Fruit fly (Drosophila melanogaster) whole organism, embryonic: ENCODE data around the gene euc.

Experiments used
- Abd-B ChIP-seq: fragments of 200-800 bp; sonication (Bioruptor generic); optimal IDR thresholded peaks from 2 replicates; lab custom pipeline; 2018; ENCODE audit warnings: missing biosample characterization, mild to moderate bottlenecking, missing genetic modification characterization, moderate library complexity
- Antp ChIP-seq: fragments of 200-800 bp; sonication (Bioruptor generic); optimal IDR thresholded peaks from 3 replicates; lab custom pipeline; 2016; ENCODE audit warnings: missing biosample characterization, missing genetic modification characterization
- CG11093 ChIP-seq: fragments of 200-800 bp; sonication (Bioruptor generic); IDR thresholded peaks from 3 replicates; pipeline ENCODE4 v1.3.6; 2022; ENCODE audit warnings: missing biosample characterization, missing genetic modification characterization
- CG11398 ChIP-seq: fragments of 200-800 bp; sonication (Bioruptor generic); optimal IDR thresholded peaks from 2 replicates; lab custom pipeline; 2016; ENCODE audit warnings: missing biosample characterization, missing genetic modification characterization
- CG11560 ChIP-seq: fragments of 200-800 bp; sonication (Bioruptor generic); IDR thresholded peaks from 3 replicates; pipeline ENCODE4 v1.3.6; 2022; ENCODE audit warnings: missing biosample characterization, missing genetic modification characterization
- CG14860 ChIP-seq: fragments of 200-800 bp; sonication (Bioruptor generic); IDR thresholded peaks from 3 replicates; pipeline ENCODE4 v1.3.6; 2022; ENCODE audit warnings: missing biosample characterization, missing genetic modification characterization; ENCODE audit not compliant: partially characterized antibody
- CG1603 ChIP-seq: fragments of 200-800 bp; sonication (Bioruptor generic); optimal IDR thresholded peaks from 2 replicates; lab custom pipeline; 2019; ENCODE audit warnings: missing biosample characterization, mild to moderate bottlenecking, missing genetic modification characterization, moderate library complexity
- CG17385 ChIP-seq: fragments of 200-800 bp; sonication (Bioruptor generic); optimal IDR thresholded peaks from 3 replicates; lab custom pipeline; 2018; ENCODE audit warnings: missing biosample characterization, mild to moderate bottlenecking, missing genetic modification characterization
- CG17612 ChIP-seq: fragments of 200-800 bp; sonication (Bioruptor generic); IDR thresholded peaks from 2 replicates; pipeline ENCODE4 v1.3.6; 2022; ENCODE audit warnings: missing biosample characterization, missing genetic modification characterization
- CG18764 ChIP-seq: fragments of 200-800 bp; sonication (Bioruptor generic); optimal IDR thresholded peaks from 3 replicates; lab custom pipeline; 2016; ENCODE audit warnings: missing biosample characterization, missing genetic modification characterization
- CG2199 ChIP-seq: fragments of 200-800 bp; sonication (Bioruptor generic); IDR thresholded peaks from 3 replicates; pipeline ENCODE4 v1.3.6; 2022; ENCODE audit warnings: missing biosample characterization, missing genetic modification characterization
- CG31224 ChIP-seq: fragments of 200-800 bp; sonication (Bioruptor generic); IDR thresholded peaks from 2 replicates; pipeline ENCODE4 v1.3.6; 2022; ENCODE audit warnings: missing biosample characterization, missing genetic modification characterization
- CG34376 ChIP-seq: fragments of 200-800 bp; sonication (Bioruptor generic); optimal IDR thresholded peaks from 2 replicates; lab custom pipeline; 2018; ENCODE audit warnings: missing biosample characterization, mild to moderate bottlenecking, missing genetic modification characterization
- CG4424 ChIP-seq: fragments of 200-800 bp; sonication (Bioruptor generic); optimal IDR thresholded peaks from 3 replicates; lab custom pipeline; 2016; ENCODE audit warnings: missing biosample characterization, missing genetic modification characterization
- CG4617 ChIP-seq: fragments of 200-800 bp; sonication (Bioruptor generic); optimal IDR thresholded peaks from 3 replicates; lab custom pipeline; 2016; ENCODE audit warnings: missing biosample characterization, missing genetic modification characterization, borderline replicate concordance
- CG4730 ChIP-seq: fragments of 200-800 bp; sonication (Bioruptor generic); IDR thresholded peaks from 2 replicates; pipeline ENCODE4 v1.3.6; 2022; ENCODE audit warnings: missing biosample characterization, missing genetic modification characterization
- CG9727 ChIP-seq: fragments of 200-800 bp; sonication (Bioruptor generic); optimal IDR thresholded peaks from 3 replicates; lab custom pipeline; 2017; ENCODE audit warnings: missing biosample characterization, mild to moderate bottlenecking, missing genetic modification characterization
- Dp ChIP-seq: fragments of 200-800 bp; sonication (Bioruptor generic); optimal IDR thresholded peaks from 2 replicates; lab custom pipeline; 2018; ENCODE audit warnings: missing biosample characterization, mild to moderate bottlenecking, missing genetic modification characterization, moderate library complexity
- HLH54F ChIP-seq: fragments of 200-800 bp; sonication (Bioruptor generic); optimal IDR thresholded peaks from 3 replicates; lab custom pipeline; 2016; ENCODE audit warnings: missing biosample characterization, missing genetic modification characterization
- HmgD ChIP-seq: fragments of 200-800 bp; sonication (Bioruptor generic); optimal IDR thresholded peaks from 3 replicates; lab custom pipeline; 2016; ENCODE audit warnings: missing biosample characterization, missing genetic modification characterization
- Hr78 ChIP-seq, 2 experiments: fragments of 200-800 bp in 1 of 2; fragments of >200 bp in 1 of 2; sonication (Bioruptor generic) in 1 of 2; optimal IDR thresholded peaks; 2 replicates each; lab custom pipeline; 2017 to 2019; ENCODE audit warnings: missing biosample characterization in 2 of 2, missing genetic modification characterization in 2 of 2, mild to moderate bottlenecking in 1 of 2, moderate library complexity in 1 of 2
- MESR4 ChIP-seq: fragments of 200-800 bp; sonication (Bioruptor generic); optimal IDR thresholded peaks from 2 replicates; lab custom pipeline; 2018; ENCODE audit warnings: missing biosample characterization, mild to moderate bottlenecking, missing genetic modification characterization, moderate library complexity
- MTF-1 ChIP-seq: fragments of 200-800 bp; sonication (Bioruptor generic); optimal IDR thresholded peaks from 2 replicates; lab custom pipeline; 2018; ENCODE audit warnings: missing biosample characterization, mild to moderate bottlenecking, missing genetic modification characterization, borderline replicate concordance
- NC2α ChIP-seq: fragments of 200-800 bp; sonication (Bioruptor generic); optimal IDR thresholded peaks from 2 replicates; lab custom pipeline; 2016; ENCODE audit warnings: missing biosample characterization, missing genetic modification characterization
- NK7.1 ChIP-seq: fragments of 200-800 bp; sonication (Bioruptor generic); optimal IDR thresholded peaks from 3 replicates; lab custom pipeline; 2016; ENCODE audit warnings: missing biosample characterization, missing genetic modification characterization
- Nf-YA ChIP-seq: fragments of 200-800 bp; sonication (Bioruptor generic); IDR thresholded peaks from 2 replicates; pipeline ENCODE4 v1.3.6; 2022; ENCODE audit warnings: missing biosample characterization, missing genetic modification characterization
- Nf-YB ChIP-seq: fragments of 200-800 bp; sonication (Bioruptor generic); optimal IDR thresholded peaks from 3 replicates; lab custom pipeline; 2019; ENCODE audit warnings: missing biosample characterization, mild to moderate bottlenecking, missing genetic modification characterization, moderate library complexity
- Scr ChIP-seq: fragments of 200-800 bp; sonication (Bioruptor generic); IDR thresholded peaks from 2 replicates; pipeline ENCODE4 v1.3.6; 2022; ENCODE audit warnings: missing biosample characterization, missing genetic modification characterization; ENCODE audit not compliant: partially characterized antibody
- Sin3A ChIP-seq: fragments of >200 bp; optimal IDR thresholded peaks from 2 replicates; lab custom pipeline; 2018
- az2 ChIP-seq: fragments of 200-800 bp; sonication (Bioruptor generic); optimal IDR thresholded peaks from 3 replicates; lab custom pipeline; 2016; ENCODE audit warnings: missing biosample characterization, missing genetic modification characterization
- bowl ChIP-seq: fragments of 200-800 bp; sonication (Bioruptor generic); IDR thresholded peaks from 2 replicates; pipeline ENCODE4 v1.3.6; 2022; ENCODE audit warnings: missing biosample characterization, missing genetic modification characterization
- cas ChIP-seq: fragments of 200-800 bp; sonication (Bioruptor generic); IDR thresholded peaks from 2 replicates; pipeline ENCODE4 v1.3.6; 2022; ENCODE audit warnings: missing biosample characterization, missing genetic modification characterization
- chm ChIP-seq: fragments of 200-800 bp; sonication (Bioruptor generic); IDR thresholded peaks from 2 replicates; pipeline ENCODE4 v1.3.6; 2022; ENCODE audit warnings: missing biosample characterization, missing genetic modification characterization
- chn ChIP-seq: fragments of 200-800 bp; sonication (Bioruptor generic); optimal IDR thresholded peaks from 2 replicates; lab custom pipeline; 2016; ENCODE audit warnings: missing biosample characterization, missing genetic modification characterization
- eyg ChIP-seq: fragments of 200-800 bp; sonication (Bioruptor generic); optimal IDR thresholded peaks from 3 replicates; lab custom pipeline; 2016; ENCODE audit warnings: missing biosample characterization, missing genetic modification characterization
- ind ChIP-seq: fragments of 200-800 bp; sonication (Bioruptor generic); optimal IDR thresholded peaks from 3 replicates; lab custom pipeline; 2016; ENCODE audit warnings: missing biosample characterization, missing genetic modification characterization
- inv ChIP-seq: fragments of 200-800 bp; sonication (Bioruptor generic); IDR thresholded peaks from 2 replicates; pipeline ENCODE4 v1.3.6; 2022; ENCODE audit warnings: missing biosample characterization, missing genetic modification characterization; ENCODE audit not compliant: partially characterized antibody
- kay ChIP-seq: fragments of 200-800 bp; sonication (Bioruptor generic); optimal IDR thresholded peaks from 2 replicates; lab custom pipeline; 2016; ENCODE audit warnings: missing biosample characterization, missing genetic modification characterization
- kni ChIP-seq: fragments of 200-800 bp; sonication (Bioruptor generic); optimal IDR thresholded peaks from 3 replicates; lab custom pipeline; 2017; ENCODE audit warnings: mild to moderate bottlenecking, missing biosample characterization, missing genetic modification reagents, missing genetic modification characterization
- mam ChIP-seq: fragments of 200-800 bp; sonication (Bioruptor generic); optimal IDR thresholded peaks from 3 replicates; lab custom pipeline; 2016; ENCODE audit warnings: missing biosample characterization, missing genetic modification characterization
- mirr ChIP-seq: fragments of 200-800 bp; sonication (Bioruptor generic); optimal IDR thresholded peaks from 3 replicates; lab custom pipeline; 2018; ENCODE audit warnings: missing biosample characterization, mild to moderate bottlenecking, missing genetic modification characterization
- otp ChIP-seq: fragments of 200-800 bp; sonication (Bioruptor generic); IDR thresholded peaks from 3 replicates; pipeline ENCODE4, ENCODE4 v1.3.6; 2022; ENCODE audit warnings: missing biosample characterization, missing genetic modification characterization
- pb ChIP-seq: fragments of 200-800 bp; sonication (Bioruptor generic); optimal IDR thresholded peaks from 3 replicates; lab custom pipeline; 2016; ENCODE audit warnings: missing biosample characterization, missing genetic modification characterization
- pho ChIP-seq: fragments of 200-800 bp; sonication (Bioruptor generic); optimal IDR thresholded peaks from 2 replicates; lab custom pipeline; 2016; ENCODE audit warnings: missing biosample characterization, missing genetic modification characterization
- pzg ChIP-seq: fragments of 200-800 bp; sonication (Bioruptor generic); optimal IDR thresholded peaks from 3 replicates; lab custom pipeline; 2018; ENCODE audit warnings: missing biosample characterization, mild to moderate bottlenecking, missing genetic modification characterization, moderate library complexity
- sens ChIP-seq: fragments of 200-800 bp; sonication (Bioruptor generic); peaks from one replicate; lab custom pipeline; 2016; ENCODE audit warnings: missing biosample characterization, missing genetic modification characterization
- tap ChIP-seq: fragments of 200-800 bp; optimal IDR thresholded peaks from 3 replicates; lab custom pipeline; 2019; ENCODE audit warnings: missing biosample characterization, mild to moderate bottlenecking, missing genetic modification characterization, moderate library complexity
- tll ChIP-seq, 2 experiments: fragments of 200-800 bp in 1 of 2; fragments of >200 bp in 1 of 2; sonication (Bioruptor generic) in 1 of 2; optimal IDR thresholded peaks; 2 replicates each; lab custom pipeline; 2017 to 2019; ENCODE audit warnings: missing biosample characterization in 2 of 2, missing genetic modification characterization in 2 of 2, mild to moderate bottlenecking in 1 of 2, moderate library complexity in 1 of 2
- z ChIP-seq: fragments of 200-800 bp; sonication (Bioruptor generic); IDR thresholded peaks from 3 replicates; pipeline ENCODE4 v1.3.6; 2022; ENCODE audit warnings: missing biosample characterization, missing genetic modification characterization

euc gene

dm6 chr3R:18928918-18929705, 49.5 kb downstream of the euc start, which contains the start of gene CG42613 (continued):
- TF ChIP-seq cas (GFP tag; lab: Robert Waterston, UW) (no peak), CG9727 (GFP tag; lab: Kevin White, UChicago) (peak; percentile 78), CG17612 (peak; percentile 22; the same call in 1 of the 2 replicates), NC2α (GFP tag; lab: Kevin White, UChicago) (peak; percentile 50), CG1603 (tag; lab: Kevin White, UChicago) (peak; percentile 89), pb (GFP tag; lab: Kevin White, UChicago) (peak; percentile 81), CG18764 (peak; percentile 75), Hr78 (GFP tag; optimal IDR thresholded peaks at IDR 0.05; lab: Kevin White, UChicago) (no peak), MESR4 (GFP tag; lab: Kevin White, UChicago) (no peak), otp (GFP tag; lab: Robert Waterston, UW) (peak; percentile 77; the same call in 2 of the 3 replicates), HmgD (GFP tag; lab: Kevin White, UChicago) (peak; percentile 52), MTF-1 (GFP tag; lab: Kevin White, UChicago) (peak; percentile 90), kay (GFP tag; lab: Kevin White, UChicago) (no peak), CG14860 (no peak), ind (GFP tag; lab: Kevin White, UChicago) (peak; percentile 31), Antp (GFP tag; lab: Kevin White, UChicago) (peak; percentile 59), Nf-YA (GFP tag; lab: Robert Waterston, UW) (peak; percentile 64; the same call in 1 of the 2 replicates), CG17385 (peak; percentile 58), az2 (no peak), inv (GFP tag; lab: Robert Waterston, UW) (0 out of 2 replicates have a peak, but pooled peaks have one; percentile 42), sens (GFP tag; lab: Kevin White, UChicago) (peak; percentile 88), mirr (GFP tag; lab: Kevin White, UChicago) (peak; percentile 76), Sin3A (no peak), tap (tag; lab: Kevin White, UChicago) (peak; percentile 47), CG31224 (0 out of 2 replicates have a peak, but pooled peaks have one; percentile 23), Abd-B (GFP tag; lab: Kevin White, UChicago) (no peak), bowl (GFP tag; lab: Robert Waterston, UW) (no peak; the same call in 1 of the 2 replicates), CG34376 (GFP tag; lab: Kevin White, UChicago) (peak; percentile 21), Dp (peak; percentile 56), chn (no peak), eyg (peak; percentile 74), CG4617 (GFP tag; lab: Kevin White, UChicago) (no peak), kni (peak; percentile 53), NK7.1 (GFP tag; lab: Kevin White, UChicago) (peak; percentile 42), chm (GFP tag; lab: Robert Waterston, UW) (peak; percentile 91), CG4424 (peak; percentile 61), CG4730 (GFP tag; lab: Robert Waterston, UW) (peak; percentile 55), CG11398 (peak; percentile 24), pzg (peak; percentile 15), z (GFP tag; lab: Robert Waterston, UW) (0 out of 3 replicates have a peak, but pooled peaks have one; percentile 55), CG11093 (GFP tag; lab: Robert Waterston, UW) (no peak), mam (GFP tag; lab: Kevin White, UChicago) (peak; percentile 36), Nf-YB (no peak), HLH54F (peak; percentile 37), CG11560 (peak; percentile 49; the same call in 1 of the 3 replicates), tll (GFP tag; optimal IDR thresholded peaks at IDR 0.05; lab: Kevin White, UChicago) (no peak), pho (GFP tag; lab: Kevin White, UChicago) (peak; percentile 28), Scr (GFP tag; lab: Robert Waterston, UW) (peak; percentile 57), CG2199 (GFP tag; lab: Robert Waterston, UW) (no peak)
